Worm (Caenorhabditis elegans) whole organism, early embryonic: ENCODE results near the gene aakb-2.

Experiments
- ama-1 ChIP-seq: fragments of 150-350 bp; optimal IDR thresholded peaks from 2 replicates; lab custom pipeline; 2014
- ceh-36 ChIP-seq: sonication (generic microtip); optimal IDR thresholded peaks from 2 replicates; lab custom pipeline; 2016; ENCODE audit warnings: missing genetic modification characterization, inconsistent platforms, missing compliant biosample characterization
- ets-7 ChIP-seq: sonication (generic microtip); optimal IDR thresholded peaks from 2 replicates; lab custom pipeline; 2016; ENCODE audit warnings: missing genotype, missing genetic modification characterization, missing compliant biosample characterization
- hmg-4 ChIP-seq: fragments of 200-800 bp; sonication (Bioruptor generic); optimal IDR thresholded peaks from 2 replicates; lab custom pipeline; 2018; ENCODE audit warnings: mild to moderate bottlenecking, missing genetic modification characterization, missing compliant biosample characterization
- pes-1 ChIP-seq: fragments of 200-800 bp; sonication (Bioruptor generic); IDR thresholded peaks from 2 replicates; pipeline ENCODE4 v1.3.6; 2022; ENCODE audit warnings: missing genetic modification reagents, missing genetic modification characterization, missing compliant biosample characterization
- sea-1 ChIP-seq: fragments of 200-800 bp; sonication (Bioruptor generic); conservative IDR thresholded peaks from 2 replicates; pipeline ENCODE4 v1.3.6; 2022; ENCODE audit warnings: missing genetic modification characterization, missing compliant biosample characterization

DNA sequence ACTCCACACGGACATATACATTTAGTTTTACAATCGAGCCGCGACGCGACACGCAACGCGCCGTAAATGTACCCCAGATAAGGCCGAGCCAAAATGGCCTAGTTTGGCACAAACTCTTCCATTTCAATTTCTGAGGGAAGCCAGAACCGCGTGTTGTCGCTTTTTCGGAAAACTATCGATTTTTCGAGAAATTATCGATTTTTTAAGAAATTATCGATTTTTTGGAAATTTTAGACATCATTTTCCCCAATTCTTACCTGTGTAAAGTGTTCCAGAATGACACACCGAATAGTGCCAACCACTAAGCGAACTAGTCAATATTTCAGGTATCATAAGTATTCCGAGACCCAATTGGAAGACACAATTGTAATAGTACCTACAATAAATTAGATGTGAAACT, 5.5 kb upstream of the aakb-2 start:
- TF ChIP-seq ama-1 (lab: Kevin White, UChicago) = no peak
- no peak for TF ChIP-seq sea-1
- no peak for TF ChIP-seq pes-1 (GFP tag; lab: Robert Waterston, UW)
- no peak for TF ChIP-seq ets-7
- no peak for TF ChIP-seq hmg-4
- no peak for TF ChIP-seq ceh-36 (tag; lab: Kevin White, UChicago)
